Worm (Caenorhabditis elegans): Measurements from ENCODE around the gene fbxb-25.
A peak's percentile ranks its signal among the peaks of the same experiment; 100 is the strongest.

Gene fbxb-25

DNA sequence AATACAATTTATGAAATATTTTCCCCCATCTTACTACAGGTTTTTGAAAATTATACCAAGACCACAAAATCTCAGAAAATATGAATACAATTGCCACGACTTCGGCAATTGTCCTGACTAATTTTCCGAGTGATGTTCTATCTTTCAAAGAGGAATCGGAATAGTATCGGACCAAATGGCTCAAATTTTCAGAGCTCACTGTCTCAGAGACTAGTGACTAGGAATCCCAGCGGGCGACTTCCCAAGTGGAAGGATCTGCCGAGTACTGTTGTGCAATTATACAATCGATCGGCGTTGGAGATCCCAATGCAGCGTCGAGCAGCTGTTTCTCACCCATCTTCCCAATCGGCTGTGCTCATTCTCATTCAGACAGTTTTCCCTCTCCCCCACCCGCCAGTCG lies 41.9 kb downstream of the fbxb-25 start, which contains the start of gene F45C12.17:
Gene F45C12.17, plus strand, starts transcription at position 377 of the 400 bp plus-strand sequence.
- TF ChIP-seq mdl-1 (tag; optimal IDR thresholded peaks at IDR 0.05): no peak
- no peak for TF ChIP-seq nhr-23 (tag; optimal IDR thresholded peaks at IDR 0.05)
- no peak for TF ChIP-seq pqm-1 (tag; optimal IDR thresholded peaks at IDR 0.05)
- TF ChIP-seq pha-4 (tag; optimal IDR thresholded peaks at IDR 0.05): no peak
- TF ChIP-seq unc-62 (GFP tag; optimal IDR thresholded peaks at IDR 0.05): no peak
- no peak for TF ChIP-seq elt-3 (tag; optimal IDR thresholded peaks at IDR 0.05)
- no peak for TF ChIP-seq unc-39 (tag; optimal IDR thresholded peaks at IDR 0.05)
- no peak for TF ChIP-seq R02D3.7 (tag; optimal IDR thresholded peaks at IDR 0.05)
- TF ChIP-seq nhr-77 (tag; optimal IDR thresholded peaks at IDR 0.05): no peak
- TF ChIP-seq nhr-12 (tag; optimal IDR thresholded peaks at IDR 0.05): no peak
- no peak for TF ChIP-seq elt-1 (tag; optimal IDR thresholded peaks at IDR 0.05)
- no peak for TF ChIP-seq fkh-2 (tag; optimal IDR thresholded peaks at IDR 0.05)
- TF ChIP-seq sea-2 (GFP tag; optimal IDR thresholded peaks at IDR 0.05): no peak
- no peak for TF ChIP-seq nhr-25 (tag; optimal IDR thresholded peaks at IDR 0.05)
- no peak for TF ChIP-seq lin-39 (tag; optimal IDR thresholded peaks at IDR 0.05)
- TF ChIP-seq ceh-82 (tag; optimal IDR thresholded peaks at IDR 0.05): no peak
- no peak for TF ChIP-seq ama-1 (optimal IDR thresholded peaks at IDR 0.05)
- no peak for TF ChIP-seq ztf-4 (tag; optimal IDR thresholded peaks at IDR 0.05)

DNA sequence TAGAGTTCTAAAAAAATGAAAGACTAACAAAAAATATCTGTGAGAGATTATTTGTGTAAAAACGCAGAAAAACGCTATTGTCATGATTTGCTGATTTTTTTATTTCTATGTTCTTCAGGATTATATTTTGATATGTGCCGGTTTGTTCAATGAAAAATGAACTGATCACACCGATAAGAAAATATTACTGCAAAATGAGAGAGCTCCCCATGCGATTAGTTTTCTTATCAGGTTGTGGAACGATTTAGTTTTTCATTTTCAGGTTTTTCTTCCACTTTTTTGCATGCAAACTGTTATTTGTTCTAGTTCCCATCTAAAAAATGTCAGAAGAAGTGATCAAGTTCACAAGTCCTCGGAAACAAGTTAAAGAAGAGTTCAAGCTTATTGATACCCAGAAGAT lies 44.4 kb downstream of the fbxb-25 start, which contains the start of gene btb-9:
Gene btb-9, plus strand, starts transcription at position 254 of the 400 bp plus-strand sequence.
- TF ChIP-seq ceh-28 (tag; optimal IDR thresholded peaks at IDR 0.05) (no peak), elt-2 (tag; optimal IDR thresholded peaks at IDR 0.05) (peak; percentile 92), pqm-1 (tag; optimal IDR thresholded peaks at IDR 0.05) (peak; percentile 89)

DNA sequence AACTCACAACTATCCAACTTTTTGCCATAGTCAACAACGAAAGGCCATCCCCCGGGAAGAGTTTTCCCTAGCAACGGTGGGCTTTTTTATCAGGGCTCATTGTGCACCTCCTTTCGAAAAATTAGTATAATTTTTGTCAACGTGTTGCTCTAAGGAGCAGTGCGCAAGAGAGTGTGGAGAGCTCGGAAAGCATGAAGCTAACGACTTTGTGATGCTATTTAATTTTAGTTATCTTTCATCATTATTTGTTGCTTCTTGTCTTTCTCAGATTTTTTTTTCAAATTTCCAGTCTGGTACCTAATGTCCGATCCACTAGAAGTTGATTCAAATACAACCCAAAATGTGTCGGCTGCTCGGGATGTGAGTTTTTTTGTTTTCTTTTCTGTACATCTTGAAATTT lies 46.3 kb downstream of the fbxb-25 start, which contains the start of gene ceh-81:
Gene ceh-81, plus strand, starts transcription at position 301 of the 400 bp plus-strand sequence.
- TF ChIP-seq nhr-25 (tag; optimal IDR thresholded peaks at IDR 0.05): no peak
- TF ChIP-seq snpc-4 (tag; optimal IDR thresholded peaks at IDR 0.05): no peak
- TF ChIP-seq lsy-12 (tag; optimal IDR thresholded peaks at IDR 0.05): no peak
- TF ChIP-seq ztf-11 (tag; optimal IDR thresholded peaks at IDR 0.05): no peak
- TF ChIP-seq lin-15B (tag; optimal IDR thresholded peaks at IDR 0.05): no peak
- TF ChIP-seq nhr-23 (tag; optimal IDR thresholded peaks at IDR 0.05): no peak
- no peak for TF ChIP-seq unc-39 (tag; optimal IDR thresholded peaks at IDR 0.05)
- TF ChIP-seq nfya-1 (tag; optimal IDR thresholded peaks at IDR 0.05; ENCODE audit: insufficient read depth): no peak
- no peak for TF ChIP-seq fkh-2 (tag; optimal IDR thresholded peaks at IDR 0.05)
- no peak for TF ChIP-seq mdl-1 (tag; optimal IDR thresholded peaks at IDR 0.05)
- TF ChIP-seq nhr-28 (tag; optimal IDR thresholded peaks at IDR 0.05): no peak
- TF ChIP-seq pqm-1 (tag; optimal IDR thresholded peaks at IDR 0.05): no peak
- no peak for TF ChIP-seq lin-39 (tag; optimal IDR thresholded peaks at IDR 0.05)
- TF ChIP-seq ceh-28 (tag; optimal IDR thresholded peaks at IDR 0.05): no peak
- TF ChIP-seq zag-1 (tag; optimal IDR thresholded peaks at IDR 0.05): no peak
- TF ChIP-seq tbx-2 (tag; optimal IDR thresholded peaks at IDR 0.05): no peak
- TF ChIP-seq hmg-11 (tag; optimal IDR thresholded peaks at IDR 0.05): no peak
- no peak for TF ChIP-seq eor-1 (tag; optimal IDR thresholded peaks at IDR 0.05)
- no peak for TF ChIP-seq ceh-16 (tag; optimal IDR thresholded peaks at IDR 0.05)

DNA sequence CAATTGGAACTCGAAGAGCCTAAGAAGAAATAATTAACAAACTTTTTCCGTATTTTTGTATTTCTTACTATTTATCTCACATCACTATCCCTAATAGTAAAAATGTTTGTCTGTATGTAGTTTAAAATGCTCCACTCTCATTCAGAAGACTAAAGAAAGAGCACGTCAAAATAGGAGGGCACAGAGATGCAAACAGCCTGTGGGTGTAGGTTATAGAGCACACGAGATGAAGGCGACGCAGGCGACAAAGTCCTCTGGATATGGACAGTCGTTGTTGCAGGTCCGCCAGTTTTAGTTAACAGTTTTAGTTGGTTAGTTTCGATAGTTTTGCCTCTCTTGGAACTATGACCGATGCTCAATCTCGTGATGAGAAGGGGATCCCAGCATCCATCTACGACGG lies 48.1 kb downstream of the fbxb-25 start, which contains the start of gene ceh-82:
Gene ceh-82, plus strand, starts transcription at position 301 of the 400 bp plus-strand sequence.
- TF ChIP-seq ZK546.5 (tag; optimal IDR thresholded peaks at IDR 0.05): no peak
- TF ChIP-seq egl-27 (tag; optimal IDR thresholded peaks at IDR 0.05): no peak
- no peak for TF ChIP-seq nhr-25 (tag; optimal IDR thresholded peaks at IDR 0.05)
- no peak for TF ChIP-seq snpc-4 (tag; optimal IDR thresholded peaks at IDR 0.05)
- no peak for TF ChIP-seq ceh-9 (tag; optimal IDR thresholded peaks at IDR 0.05)
- TF ChIP-seq nhr-12 (tag; optimal IDR thresholded peaks at IDR 0.05): no peak
- no peak for TF ChIP-seq ceh-82 (tag; optimal IDR thresholded peaks at IDR 0.05)
- no peak for TF ChIP-seq ama-1 (optimal IDR thresholded peaks at IDR 0.05)
- no peak for TF ChIP-seq unc-62 (GFP tag; optimal IDR thresholded peaks at IDR 0.05)
- TF ChIP-seq nhr-11 (tag; optimal IDR thresholded peaks at IDR 0.05): no peak
- no peak for TF ChIP-seq nhr-67 (tag; optimal IDR thresholded peaks at IDR 0.05)
- no peak for TF ChIP-seq nhr-43 (tag; optimal IDR thresholded peaks at IDR 0.05; ENCODE audit: poor library complexity, severe bottlenecking)
- no peak for TF ChIP-seq lin-15B (tag; optimal IDR thresholded peaks at IDR 0.05)
- no peak for TF ChIP-seq nfya-1 (tag; optimal IDR thresholded peaks at IDR 0.05; ENCODE audit: insufficient read depth)
- no peak for TF ChIP-seq ceh-28 (tag; optimal IDR thresholded peaks at IDR 0.05)
- no peak for TF ChIP-seq elt-1 (tag; optimal IDR thresholded peaks at IDR 0.05)

Measured in whole organism, L3 larva.